Worm (Caenorhabditis elegans): ENCODE data around the gene slc-17.8.

DNA sequence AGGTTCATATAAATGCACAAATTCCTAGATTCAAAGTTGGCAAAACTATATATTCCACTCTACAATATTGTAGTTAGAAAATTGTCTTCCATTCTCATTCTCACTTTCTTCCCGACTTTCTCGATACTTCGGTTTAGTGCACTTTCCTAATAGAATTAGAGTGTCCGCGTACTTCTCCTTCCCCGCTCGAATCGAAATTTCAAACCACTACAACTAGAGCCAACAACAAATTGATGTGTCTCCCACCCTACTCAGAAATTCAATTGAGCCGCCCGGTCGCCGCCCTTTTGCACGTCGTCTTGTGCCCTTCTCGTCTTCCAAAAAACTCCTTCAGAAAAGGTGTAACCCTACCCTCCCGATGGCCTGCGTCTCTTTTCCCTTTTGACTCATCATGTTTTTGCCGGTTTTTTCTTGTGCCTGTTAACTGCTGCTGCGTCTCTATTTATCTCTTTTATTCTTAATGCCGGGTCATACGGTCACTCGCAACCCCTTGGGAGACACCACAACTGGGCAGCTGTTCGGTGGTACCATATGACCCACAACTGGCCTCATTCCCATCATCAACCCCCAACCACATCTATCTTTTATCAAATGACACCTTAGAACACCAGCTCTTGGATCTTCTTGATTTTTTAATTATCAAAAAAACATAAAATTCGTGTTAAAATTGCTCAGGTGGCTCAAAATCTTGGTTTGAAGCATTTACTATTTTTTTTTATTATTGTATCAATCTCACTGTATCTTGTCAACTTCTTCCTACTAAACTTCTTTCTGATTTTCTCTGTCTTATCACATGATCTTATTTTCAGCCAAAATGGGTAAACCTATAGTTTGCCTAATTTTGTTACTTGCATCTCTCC lies 49.0 kb upstream of the slc-17.8 start, which contains the start of gene tag-196:
- TF ChIP-seq W03F9.2 (tag; optimal IDR thresholded peaks at IDR 0.05) (no peak), him-1 (tag; optimal IDR thresholded peaks at IDR 0.05) (no peak), dao-5 (tag; optimal IDR thresholded peaks at IDR 0.05) (no peak)

Data from whole organism, L4/young adult.